Worm (Caenorhabditis elegans) whole organism, midembryonic: ENCODE results near the gene srb-12.

Experiments
- T22C8.4 ChIP-seq: fragments of 200-800 bp; sonication (Bioruptor generic); IDR thresholded peaks from 2 replicates; pipeline ENCODE4 v1.3.6; 2022; ENCODE audit warnings: missing genetic modification characterization, missing compliant biosample characterization
- cog-1 ChIP-seq: sonication (generic microtip); optimal IDR thresholded peaks from 2 replicates; lab custom pipeline; 2016; ENCODE audit warnings: missing genetic modification characterization, missing compliant biosample characterization
- flt-1 ChIP-seq: fragments of 200-800 bp; sonication (Bioruptor generic); IDR thresholded peaks from 2 replicates; pipeline ENCODE4 v1.3.6; 2022; ENCODE audit warnings: missing genetic modification characterization, missing compliant biosample characterization
- med-1 ChIP-seq: sonication (generic microtip); optimal IDR thresholded peaks from 2 replicates; lab custom pipeline; 2017; ENCODE audit warnings: missing genetic modification characterization, mild to moderate bottlenecking, missing compliant biosample characterization, antibody characterized with exemption, missing genetic modification reagents; ENCODE audit not compliant: insufficient read depth
- tab-1 ChIP-seq: fragments of 200-800 bp; sonication (Bioruptor generic); IDR thresholded peaks from 2 replicates; pipeline ENCODE4 v1.3.6; 2022; ENCODE audit warnings: missing genetic modification characterization, missing compliant biosample characterization
- ztf-23 ChIP-seq: fragments of 200-800 bp; sonication (Bioruptor generic); IDR thresholded peaks from 2 replicates; pipeline ENCODE4 v1.3.6; 2022; ENCODE audit warnings: missing genetic modification reagents, missing genetic modification characterization, missing compliant biosample characterization
- ztf-29 ChIP-seq: fragments of 200-800 bp; sonication (Bioruptor generic); IDR thresholded peaks from 2 replicates; pipeline ENCODE4 v1.3.6; 2022; ENCODE audit warnings: missing genetic modification reagents, missing genetic modification characterization, missing compliant biosample characterization

DNA sequence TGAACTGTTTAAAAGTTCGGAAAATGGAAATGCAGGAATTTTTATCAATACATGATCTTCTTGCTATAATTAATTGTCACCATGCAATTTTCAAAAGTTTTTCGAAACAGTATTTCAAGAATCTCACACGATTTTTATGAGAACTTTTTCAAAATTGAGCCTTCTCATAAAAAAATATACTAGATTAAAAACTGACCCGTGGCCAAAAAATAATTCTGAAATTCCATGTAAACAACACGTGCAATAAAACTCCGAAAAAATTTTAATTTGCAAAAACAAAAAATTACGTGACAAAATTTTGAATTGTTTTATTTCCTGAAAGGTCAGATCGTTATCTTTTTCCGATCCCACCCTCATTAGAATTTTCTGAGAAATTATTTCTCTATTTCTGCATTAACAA is 41.1 kb upstream of the srb-12 start, which contains the start of gene C34F11.5:
- TF ChIP-seq T22C8.4 (GFP tag; lab: Robert Waterston, UW) (no peak), med-1 (GFP tag; lab: Kevin White, UChicago) (no peak), tab-1 (GFP tag; lab: Robert Waterston, UW) (no peak), ztf-23 (GFP tag; lab: Robert Waterston, UW) (no peak), ztf-29 (GFP tag; lab: Robert Waterston, UW) (no peak), flt-1 (no peak), cog-1 (tag; lab: Kevin White, UChicago) (no peak)
